Worm (Caenorhabditis elegans): ENCODE results near the gene F59B1.10.
"Not testable (repeated sequence)": the region's sequence is repeated elsewhere in the genome, so short reads cannot be mapped to it uniquely, and the experiment has no call there.

F59B1.10 gene

DNA sequence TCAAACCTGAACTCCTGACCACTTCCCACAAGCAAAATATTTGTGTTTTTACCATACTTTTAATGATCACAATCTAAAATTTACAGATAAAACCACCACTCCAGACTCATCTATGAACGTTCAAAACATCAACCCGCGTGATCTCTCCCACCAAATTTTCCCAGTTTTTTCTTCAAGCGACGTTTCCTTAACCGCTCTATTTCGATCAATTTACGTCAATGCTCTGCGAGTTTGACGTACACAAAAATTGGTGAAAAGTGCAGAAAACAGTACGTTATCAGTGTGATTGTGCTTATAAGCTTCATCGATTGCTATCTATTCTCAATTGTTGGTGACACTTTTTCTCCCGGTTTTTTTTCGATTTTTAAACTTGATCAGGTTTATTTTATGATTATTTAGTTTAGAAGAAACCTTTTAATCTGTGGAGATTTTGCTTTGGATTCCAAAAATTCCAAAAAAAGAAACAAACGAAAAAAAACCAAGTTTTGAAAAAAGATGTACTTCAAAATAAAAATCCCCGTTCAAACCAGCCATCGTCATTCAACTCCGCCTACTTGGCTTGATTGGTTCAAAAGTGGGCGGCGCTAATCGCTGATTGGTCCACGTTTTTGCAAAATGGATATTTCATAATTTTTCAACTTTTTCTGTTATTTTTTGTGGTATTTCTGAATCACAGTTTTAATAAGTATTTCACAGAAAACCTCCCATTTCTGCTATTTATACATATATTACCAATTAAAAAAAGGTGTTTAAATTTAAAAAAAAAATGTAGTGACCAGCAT is 15.3 kb downstream of the F59B1.10 start:
- no peak for TF ChIP-seq ceh-36 (tag; optimal IDR thresholded peaks at IDR 0.05)
- TF ChIP-seq tbx-37 (GFP tag; conservative IDR thresholded peaks at IDR 0.05) = no peak
- TF ChIP-seq hnd-1 (tag; optimal IDR thresholded peaks at IDR 0.05) = no peak
- no peak for TF ChIP-seq B0310.2 (tag; optimal IDR thresholded peaks at IDR 0.05)
- TF ChIP-seq flt-1 (GFP tag; IDR thresholded peaks at IDR 0.05) = no peak
- TF ChIP-seq ceh-13 (GFP tag; optimal IDR thresholded peaks at IDR 0.05) = no peak
- TF ChIP-seq tbx-11 (GFP tag; IDR thresholded peaks at IDR 0.05) = no peak
- TF ChIP-seq hmg-4 (GFP tag; optimal IDR thresholded peaks at IDR 0.05) = no peak

DNA sequence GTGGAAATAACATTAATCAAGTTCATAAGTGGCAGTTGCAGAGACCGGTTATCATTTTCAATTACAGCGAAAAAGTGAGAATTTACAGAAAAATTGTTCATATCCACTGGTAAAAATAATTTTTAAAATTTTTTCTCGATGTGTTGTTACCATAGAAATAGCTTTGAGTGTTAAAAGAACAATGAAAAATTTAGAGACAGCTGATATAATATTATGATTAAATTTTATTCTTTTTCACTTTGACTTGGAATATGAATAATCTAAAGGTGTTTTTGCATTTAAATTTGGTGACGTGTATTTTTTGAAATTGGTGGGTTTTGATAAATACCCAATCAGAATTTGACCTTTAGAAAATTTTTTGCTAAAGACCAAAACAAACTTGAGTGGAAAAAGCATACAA is 16.2 kb downstream of the F59B1.10 start, which contains the start of gene F59B1.6:
Gene F59B1.6 (minus strand): TSS at position 101 of the 400 bp plus-strand sequence.
- TF ChIP-seq ceh-13 (GFP tag; optimal IDR thresholded peaks at IDR 0.05) = no peak
- no peak for TF ChIP-seq ceh-36 (tag; optimal IDR thresholded peaks at IDR 0.05)
- TF ChIP-seq aly-1 (tag; optimal IDR thresholded peaks at IDR 0.05) = no peak
- no peak for TF ChIP-seq tbx-11 (GFP tag; IDR thresholded peaks at IDR 0.05)
- TF ChIP-seq hmg-4 (GFP tag; optimal IDR thresholded peaks at IDR 0.05) = no peak
- TF ChIP-seq B0310.2 (tag; optimal IDR thresholded peaks at IDR 0.05) = no peak
- no peak for TF ChIP-seq hnd-1 (tag; optimal IDR thresholded peaks at IDR 0.05)
- no peak for TF ChIP-seq ama-1 (optimal IDR thresholded peaks at IDR 0.05)
- no peak for TF ChIP-seq sea-1 (GFP tag; conservative IDR thresholded peaks at IDR 0.05)
- no peak for TF ChIP-seq tra-4 (tag; optimal IDR thresholded peaks at IDR 0.05)
- no peak for TF ChIP-seq tbx-37 (GFP tag; conservative IDR thresholded peaks at IDR 0.05)
- TF ChIP-seq hmbx-1 (tag; optimal IDR thresholded peaks at IDR 0.05) = no peak
- TF ChIP-seq scrt-1 (GFP tag; IDR thresholded peaks at IDR 0.05) = no peak
- TF ChIP-seq flt-1 (GFP tag; IDR thresholded peaks at IDR 0.05) = no peak

DNA sequence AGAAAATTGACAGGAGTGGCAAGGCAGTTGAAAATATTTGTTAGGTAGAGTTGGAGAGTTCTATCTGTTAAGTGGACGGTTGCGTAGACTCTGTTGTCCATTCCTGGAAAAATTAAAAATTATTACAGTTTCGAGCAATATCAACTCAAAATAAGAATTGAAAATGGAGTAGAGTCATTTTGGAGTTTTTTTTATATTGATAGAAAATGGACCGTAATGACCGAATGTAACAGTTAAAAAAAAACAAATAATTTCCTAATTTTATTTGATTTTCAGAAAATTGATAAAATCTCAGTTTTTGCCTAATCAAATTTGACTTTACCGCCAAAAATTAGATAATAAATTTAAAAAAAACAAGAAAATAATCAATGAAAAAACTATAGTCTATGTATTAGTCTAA is 20.8 kb downstream of the F59B1.10 start, which contains the start of gene F59B1.4:
Gene F59B1.4 (minus strand): TSS at position 101 of the 400 bp plus-strand sequence.
- TF ChIP-seq ama-1 (optimal IDR thresholded peaks at IDR 0.05) (no peak), ceh-36 (tag; optimal IDR thresholded peaks at IDR 0.05) (no peak), hnd-1 (tag; optimal IDR thresholded peaks at IDR 0.05) (no peak), pes-1 (GFP tag; IDR thresholded peaks at IDR 0.05) (no peak), F13C5.2 (tag; optimal IDR thresholded peaks at IDR 0.05) (no peak), ets-7 (tag; optimal IDR thresholded peaks at IDR 0.05) (no peak), B0310.2 (tag; optimal IDR thresholded peaks at IDR 0.05) (no peak), tra-4 (tag; optimal IDR thresholded peaks at IDR 0.05) (no peak), flt-1 (GFP tag; IDR thresholded peaks at IDR 0.05) (no peak), sea-1 (GFP tag; conservative IDR thresholded peaks at IDR 0.05) (no peak), hmg-4 (GFP tag; optimal IDR thresholded peaks at IDR 0.05) (no peak), scrt-1 (GFP tag; IDR thresholded peaks at IDR 0.05) (no peak), hmbx-1 (tag; optimal IDR thresholded peaks at IDR 0.05) (no peak)

DNA sequence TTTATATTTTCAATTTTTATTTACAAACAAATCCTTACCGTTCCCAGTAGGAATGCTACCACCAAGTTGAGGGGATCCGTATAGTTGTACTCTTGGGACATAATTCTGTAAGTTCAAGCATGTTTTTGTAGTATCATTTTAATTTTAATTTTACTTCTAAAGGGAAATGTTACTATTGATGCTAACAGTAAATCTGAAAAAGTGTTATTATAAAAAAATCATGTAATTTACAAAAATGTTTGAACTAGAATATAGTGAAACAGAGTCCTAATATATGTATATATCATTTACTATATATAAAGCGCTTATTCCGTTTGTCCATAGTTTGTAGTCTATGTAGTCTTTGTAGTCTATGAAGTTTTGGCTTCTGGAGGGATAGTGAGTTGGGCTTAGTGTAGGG is 27.2 kb downstream of the F59B1.10 start, which contains the start of gene srx-93:
Gene srx-93 (minus strand): TSS at position 101 of the 400 bp plus-strand sequence.
- TF ChIP-seq ceh-13 (GFP tag; optimal IDR thresholded peaks at IDR 0.05); tbx-37 (GFP tag; conservative IDR thresholded peaks at IDR 0.05); aly-1 (tag; optimal IDR thresholded peaks at IDR 0.05): not testable (repeated sequence)

DNA sequence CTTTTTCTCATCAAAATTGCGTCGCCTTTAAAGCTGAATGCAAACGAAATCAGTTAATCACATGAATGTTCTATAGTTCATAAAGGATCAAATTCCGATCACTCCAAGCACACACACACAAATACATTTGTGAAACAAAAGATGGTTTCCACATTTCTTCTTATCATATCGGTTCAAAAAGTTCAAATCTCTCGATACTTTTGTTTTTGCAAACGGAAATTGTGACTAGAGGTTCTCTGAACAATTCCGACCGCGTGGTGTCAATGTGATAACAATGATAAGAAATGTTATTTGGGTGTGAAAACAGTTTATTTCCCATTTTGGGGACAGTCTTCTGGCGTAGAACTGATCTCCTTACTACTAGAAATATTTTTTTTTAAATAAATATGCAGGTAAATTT is 30.9 kb downstream of the F59B1.10 start:
- TF ChIP-seq ceh-13 (GFP tag; optimal IDR thresholded peaks at IDR 0.05) (no peak), hnd-1 (tag; optimal IDR thresholded peaks at IDR 0.05) (no peak), sea-1 (GFP tag; conservative IDR thresholded peaks at IDR 0.05) (no peak), B0310.2 (tag; optimal IDR thresholded peaks at IDR 0.05) (no peak), tbx-37 (GFP tag; conservative IDR thresholded peaks at IDR 0.05) (no peak), flt-1 (GFP tag; IDR thresholded peaks at IDR 0.05) (no peak), aly-1 (tag; optimal IDR thresholded peaks at IDR 0.05) (no peak), hmg-4 (GFP tag; optimal IDR thresholded peaks at IDR 0.05) (no peak), tra-4 (tag; optimal IDR thresholded peaks at IDR 0.05) (no peak), ceh-36 (tag; optimal IDR thresholded peaks at IDR 0.05) (no peak), scrt-1 (GFP tag; IDR thresholded peaks at IDR 0.05) (no peak), ama-1 (optimal IDR thresholded peaks at IDR 0.05) (no peak), hmbx-1 (tag; optimal IDR thresholded peaks at IDR 0.05) (no peak), ets-7 (tag; optimal IDR thresholded peaks at IDR 0.05) (no peak), tbx-11 (GFP tag; IDR thresholded peaks at IDR 0.05) (no peak), pes-1 (GFP tag; IDR thresholded peaks at IDR 0.05) (no peak), F13C5.2 (tag; optimal IDR thresholded peaks at IDR 0.05) (no peak)

DNA sequence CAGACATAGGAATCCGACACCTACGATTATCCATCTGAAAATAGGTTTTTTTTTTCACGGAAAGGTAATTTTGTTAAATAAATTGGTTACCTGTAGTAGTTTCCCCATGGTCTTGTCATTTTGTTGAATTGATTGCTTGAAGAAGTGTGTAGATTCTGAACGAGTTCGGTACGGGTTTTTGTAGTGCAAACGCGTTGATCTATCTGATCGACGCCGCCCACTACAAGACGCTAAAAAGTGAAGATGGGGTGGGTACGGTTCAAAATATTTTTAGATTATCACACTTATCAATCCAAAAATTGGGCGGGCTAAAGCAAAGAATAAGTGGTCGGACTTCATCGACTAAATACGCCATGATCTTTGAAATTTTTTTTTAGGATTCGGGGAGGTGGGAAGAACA is 33.4 kb downstream of the F59B1.10 start, which contains the start of gene T22F3.11:
Gene T22F3.11 (minus strand): TSS at position 157 of the 400 bp plus-strand sequence.
- TF ChIP-seq aly-1 (tag; optimal IDR thresholded peaks at IDR 0.05) (no peak), hmbx-1 (tag; optimal IDR thresholded peaks at IDR 0.05) (no peak), tbx-11 (GFP tag; IDR thresholded peaks at IDR 0.05) (no peak), pes-1 (GFP tag; IDR thresholded peaks at IDR 0.05) (no peak)

DNA sequence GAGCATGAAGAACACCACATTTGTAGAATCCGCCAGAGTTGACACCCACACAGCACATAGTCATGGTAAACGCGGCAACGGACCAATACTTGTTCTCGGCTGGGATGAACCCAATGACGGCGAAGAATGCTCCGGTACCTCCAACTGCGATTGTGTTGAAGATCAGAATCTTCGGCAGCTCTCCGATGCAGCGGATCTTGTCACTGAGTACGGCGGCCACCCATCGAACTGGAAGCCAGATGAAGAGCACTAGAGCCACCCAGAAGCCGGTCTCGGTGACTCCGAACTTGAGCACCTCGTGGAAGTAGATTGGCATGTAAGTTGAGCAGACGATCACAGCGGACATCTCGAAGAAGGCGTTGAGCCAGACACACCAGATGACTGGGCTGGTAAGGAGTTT is 34.7 kb downstream of the F59B1.10 start:
- TF ChIP-seq hmbx-1 (tag; optimal IDR thresholded peaks at IDR 0.05) (no peak), tra-4 (tag; optimal IDR thresholded peaks at IDR 0.05) (no peak), sea-1 (GFP tag; conservative IDR thresholded peaks at IDR 0.05) (no peak)

DNA sequence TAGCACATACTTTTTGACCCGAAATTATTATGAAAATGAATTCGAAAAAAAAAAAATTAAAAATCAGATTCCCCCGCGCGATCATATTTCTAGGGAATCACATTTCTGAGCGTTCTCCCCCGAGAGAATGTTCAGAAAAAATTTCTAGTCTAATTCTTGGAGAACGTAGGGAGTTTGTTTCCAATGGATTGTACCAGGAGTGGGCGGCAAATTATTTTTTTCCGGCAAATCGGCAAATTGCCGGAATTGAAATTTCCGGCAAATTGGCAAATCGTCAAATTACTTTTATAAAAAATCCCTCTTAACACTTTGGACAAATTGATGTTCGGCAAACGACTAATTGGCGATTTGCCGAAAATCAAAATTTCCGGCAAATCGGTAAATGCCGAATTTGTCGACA is 36.1 kb downstream of the F59B1.10 start, which contains the start of gene T22F3.10:
Gene T22F3.10 (minus strand): TSS at position 101 of the 400 bp plus-strand sequence.
- TF ChIP-seq sea-1 (GFP tag; conservative IDR thresholded peaks at IDR 0.05) (no peak), ets-7 (tag; optimal IDR thresholded peaks at IDR 0.05) (no peak), F13C5.2 (tag; optimal IDR thresholded peaks at IDR 0.05) (no peak), B0310.2 (tag; optimal IDR thresholded peaks at IDR 0.05) (no peak), tbx-37 (GFP tag; conservative IDR thresholded peaks at IDR 0.05) (no peak), pes-1 (GFP tag; IDR thresholded peaks at IDR 0.05) (no peak), ceh-36 (tag; optimal IDR thresholded peaks at IDR 0.05) (no peak), ama-1 (optimal IDR thresholded peaks at IDR 0.05) (no peak), ceh-13 (GFP tag; optimal IDR thresholded peaks at IDR 0.05) (no peak), tra-4 (tag; optimal IDR thresholded peaks at IDR 0.05) (no peak), tbx-11 (GFP tag; IDR thresholded peaks at IDR 0.05) (no peak), hmg-4 (GFP tag; optimal IDR thresholded peaks at IDR 0.05) (no peak), hmbx-1 (tag; optimal IDR thresholded peaks at IDR 0.05) (no peak), flt-1 (GFP tag; IDR thresholded peaks at IDR 0.05) (no peak), scrt-1 (GFP tag; IDR thresholded peaks at IDR 0.05) (no peak), aly-1 (tag; optimal IDR thresholded peaks at IDR 0.05) (no peak), hnd-1 (tag; optimal IDR thresholded peaks at IDR 0.05) (no peak)
